Worm (Caenorhabditis elegans) whole organism, L4 larva: ENCODE data around the gene T01D3.1.

Experiments
- F26F4.8 ChIP-seq: fragments of 200-800 bp; sonication (Bioruptor generic); conservative IDR thresholded peaks from 2 replicates; pipeline ENCODE4 v1.3.6; 2022; ENCODE audit warnings: missing genetic modification characterization, missing compliant biosample characterization
- F44E2.7 ChIP-seq: fragments of 200-800 bp; sonication (Bioruptor generic); IDR thresholded peaks from 2 replicates; pipeline ENCODE4 v2.1.2; 2022; ENCODE audit warnings: missing genetic modification characterization, missing compliant biosample characterization
- F49E8.2 ChIP-seq: sonication (generic microtip); optimal IDR thresholded peaks from 2 replicates; lab custom pipeline; 2016; ENCODE audit warnings: missing compliant biosample characterization, mild to moderate bottlenecking, missing genetic modification characterization, borderline replicate concordance
- T26A8.4 ChIP-seq: fragments of 200-800 bp; sonication (Bioruptor generic); IDR thresholded peaks from 2 replicates; pipeline ENCODE4 v1.3.6; 2022; ENCODE audit warnings: missing genetic modification characterization, missing compliant biosample characterization
- Y105C5A.15 ChIP-seq: fragments of 200-800 bp; sonication (Bioruptor generic); IDR thresholded peaks from 2 replicates; pipeline ENCODE4 v1.3.6; 2022; ENCODE audit warnings: missing genetic modification characterization, missing compliant biosample characterization
- Y48G9A.11 ChIP-seq: fragments of 200-800 bp; sonication (Bioruptor generic); IDR thresholded peaks from 2 replicates; pipeline ENCODE4 v1.3.6; 2022; ENCODE audit warnings: missing genetic modification reagents, missing genetic modification characterization, missing compliant biosample characterization
- aha-1 ChIP-seq: fragments of 150-350 bp; peaks from one replicate; lab custom pipeline; 2014; ENCODE audit warnings: missing biosample characterization, missing genetic modification characterization
- aly-2 ChIP-seq: sonication (generic microtip); optimal IDR thresholded peaks from 2 replicates; lab custom pipeline; 2018; ENCODE audit warnings: missing biosample characterization, missing genetic modification characterization
- attf-4 ChIP-seq: sonication (generic microtip); optimal IDR thresholded peaks from 3 replicates; lab custom pipeline; 2017; ENCODE audit warnings: missing biosample characterization, missing genetic modification characterization
- ceh-28 ChIP-seq: fragments of 150-350 bp; optimal IDR thresholded peaks from 2 replicates; lab custom pipeline; 2014; ENCODE audit warnings: missing biosample characterization, missing genetic modification reagents, missing genetic modification characterization
- ceh-44 ChIP-seq: fragments of 200-800 bp; sonication (Bioruptor generic); IDR thresholded peaks from 2 replicates; pipeline ENCODE4 v1.3.6; 2022; ENCODE audit warnings: missing genetic modification reagents, missing genetic modification characterization, missing compliant biosample characterization
- daf-12 ChIP-seq: fragments of 150-350 bp; optimal IDR thresholded peaks from 2 replicates; lab custom pipeline; 2014; ENCODE audit warnings: missing biosample characterization, missing genetic modification reagents, missing genetic modification characterization
- daf-16 ChIP-seq, 3 experiments: sonication (generic microtip); optimal IDR thresholded peaks; 2 replicates each; lab custom pipeline; 2016 to 2017; ENCODE audit warnings: missing genetic modification characterization in 3 of 3, missing genetic modification reagents in 3 of 3, mild to moderate bottlenecking in 2 of 3, missing compliant biosample characterization in 2 of 3, missing biosample characterization in 1 of 3, moderate library complexity in 1 of 3
- dmd-6 ChIP-seq: fragments of 200-800 bp; sonication (Bioruptor generic); IDR thresholded peaks from 2 replicates; pipeline ENCODE4 v1.3.6; 2022; ENCODE audit warnings: missing genetic modification reagents, missing genetic modification characterization, missing compliant biosample characterization
- dpl-1 ChIP-seq: fragments of 150-350 bp; optimal IDR thresholded peaks from 2 replicates; lab custom pipeline; 2014; ENCODE audit warnings: missing biosample characterization, missing genetic modification reagents, missing genetic modification characterization
- duxl-1 ChIP-seq: sonication (generic microtip); optimal IDR thresholded peaks from 2 replicates; lab custom pipeline; 2016; ENCODE audit warnings: mild to moderate bottlenecking, missing genetic modification characterization, moderate library complexity, missing compliant biosample characterization; ENCODE audit not compliant: poor library complexity
- dve-1 ChIP-seq: sonication (generic microtip); optimal IDR thresholded peaks from 2 replicates; lab custom pipeline; 2017; ENCODE audit warnings: antibody characterized with exemption, mild to moderate bottlenecking, missing genetic modification characterization, missing compliant biosample characterization; ENCODE audit not compliant: insufficient read depth
- gei-8 ChIP-seq: fragments of 200-800 bp; sonication (Bioruptor generic); optimal IDR thresholded peaks from 2 replicates; lab custom pipeline; 2018; ENCODE audit warnings: mild to moderate bottlenecking, missing genetic modification characterization, missing compliant biosample characterization
- hlh-11 ChIP-seq: fragments of 200-800 bp; sonication (Bioruptor generic); optimal IDR thresholded peaks from 2 replicates; lab custom pipeline; 2018; ENCODE audit warnings: mild to moderate bottlenecking, missing genetic modification characterization, missing compliant biosample characterization
- hlh-30 ChIP-seq: sonication (generic microtip); optimal IDR thresholded peaks from 2 replicates; lab custom pipeline; 2017; ENCODE audit warnings: antibody characterized with exemption, mild to moderate bottlenecking, missing genetic modification characterization, missing compliant biosample characterization; ENCODE audit not compliant: insufficient read depth
- lin-13 ChIP-seq: fragments of 150-350 bp; optimal IDR thresholded peaks from 2 replicates; lab custom pipeline; 2014; ENCODE audit warnings: missing biosample characterization, missing genetic modification reagents, missing genetic modification characterization
- lin-15B ChIP-seq: fragments of 150-350 bp; sonication (generic microtip); optimal IDR thresholded peaks from 3 replicates; lab custom pipeline; 2014; ENCODE audit warnings: missing biosample characterization, missing genetic modification characterization
- madf-5 ChIP-seq, 2 experiments: fragments of 200-800 bp; sonication (Bioruptor generic); IDR thresholded peaks; 2 replicates each; pipeline ENCODE4 v1.3.6; 2022; ENCODE audit warnings: missing compliant biosample characterization in 2 of 2, missing genetic modification characterization in 2 of 2
- mep-1 ChIP-seq: fragments of 150-350 bp; sonication (generic microtip); optimal IDR thresholded peaks from 3 replicates; lab custom pipeline; 2014; ENCODE audit warnings: missing biosample characterization, missing genetic modification characterization
- mxl-2 ChIP-seq: fragments of 200-800 bp; sonication (Bioruptor generic); conservative IDR thresholded peaks from 2 replicates; pipeline ENCODE4 v1.3.6; 2022; ENCODE audit warnings: missing genetic modification reagents, missing genetic modification characterization, missing compliant biosample characterization
- mxl-3 ChIP-seq: fragments of 200-800 bp; sonication (Bioruptor generic); optimal IDR thresholded peaks from 2 replicates; lab custom pipeline; 2018; ENCODE audit warnings: mild to moderate bottlenecking, missing genetic modification characterization, missing compliant biosample characterization
- nhr-10 ChIP-seq: fragments of 150-350 bp; optimal IDR thresholded peaks from 2 replicates; lab custom pipeline; 2014; ENCODE audit warnings: missing biosample characterization, missing genetic modification characterization
- nhr-102 ChIP-seq: sonication (generic microtip); optimal IDR thresholded peaks from 2 replicates; lab custom pipeline; 2016; ENCODE audit warnings: mild to moderate bottlenecking, missing genetic modification characterization, moderate library complexity, missing compliant biosample characterization
- nhr-111 ChIP-seq: fragments of 200-800 bp; sonication (Bioruptor generic); optimal IDR thresholded peaks from 2 replicates; lab custom pipeline; 2018; ENCODE audit warnings: mild to moderate bottlenecking, missing genetic modification characterization, missing compliant biosample characterization
- nhr-28 ChIP-seq: fragments of 150-350 bp; optimal IDR thresholded peaks from 2 replicates; lab custom pipeline; 2014; ENCODE audit warnings: missing biosample characterization, missing genetic modification characterization
- nhr-48 ChIP-seq: sonication (generic microtip); optimal IDR thresholded peaks from 2 replicates; lab custom pipeline; 2016; ENCODE audit warnings: mild to moderate bottlenecking, missing genetic modification characterization, missing compliant biosample characterization
- nhr-6 ChIP-seq: fragments of 150-350 bp; optimal IDR thresholded peaks from 2 replicates; lab custom pipeline; 2014; ENCODE audit warnings: missing biosample characterization, missing genetic modification characterization
- nhr-77 ChIP-seq: fragments of 150-350 bp; optimal IDR thresholded peaks from 2 replicates; lab custom pipeline; 2014; ENCODE audit warnings: missing biosample characterization, missing genetic modification characterization
- php-3 ChIP-seq: fragments of 200-800 bp; sonication (Bioruptor generic); IDR thresholded peaks from 2 replicates; pipeline ENCODE4 v1.3.6; 2022; ENCODE audit warnings: missing genetic modification reagents, missing genetic modification characterization, missing compliant biosample characterization
- pqm-1 ChIP-seq: sonication (generic microtip); optimal IDR thresholded peaks from 2 replicates; lab custom pipeline; 2017; ENCODE audit warnings: missing biosample characterization, missing genetic modification characterization
- set-16 ChIP-seq: fragments of 200-800 bp; sonication (Bioruptor generic); IDR thresholded peaks from 2 replicates; pipeline ENCODE4 v1.3.6; 2022; ENCODE audit warnings: missing genetic modification reagents, missing genetic modification characterization, missing compliant biosample characterization
- skn-1 ChIP-seq: fragments of 150-350 bp; optimal IDR thresholded peaks from 2 replicates; lab custom pipeline; 2014; ENCODE audit warnings: missing biosample characterization, missing genetic modification characterization
- spr-3 ChIP-seq: fragments of 200-800 bp; sonication (Bioruptor generic); optimal IDR thresholded peaks from 2 replicates; lab custom pipeline; 2018; ENCODE audit warnings: mild to moderate bottlenecking, missing genetic modification characterization, missing compliant biosample characterization
- unc-130 ChIP-seq: sonication (generic microtip); optimal IDR thresholded peaks from 2 replicates; lab custom pipeline; 2016; ENCODE audit warnings: missing genetic modification reagents, missing genetic modification characterization, missing compliant biosample characterization
- unc-62 ChIP-seq, 3 experiments: fragments of 150-350 bp in 1 of 3; sonication (generic microtip); optimal IDR thresholded peaks in 2 of 3; peaks in 1 of 3; 1 replicate in 1 of 3; 2 replicates in 2 of 3; lab custom pipeline; 2014 to 2017; ENCODE audit warnings: missing biosample characterization in 3 of 3, missing genetic modification characterization in 3 of 3, missing genetic modification reagents in 3 of 3, missing genotype in 1 of 3
- zag-1 ChIP-seq: fragments of 150-350 bp; optimal IDR thresholded peaks from 2 replicates; lab custom pipeline; 2014; ENCODE audit warnings: missing biosample characterization, missing genetic modification characterization
- zfp-2 ChIP-seq: sonication (generic microtip); optimal IDR thresholded peaks from 2 replicates; lab custom pipeline; 2016; ENCODE audit warnings: mild to moderate bottlenecking, missing genetic modification characterization, missing compliant biosample characterization
- zfp-3 ChIP-seq: fragments of 200-800 bp; sonication (Bioruptor generic); conservative IDR thresholded peaks from 2 replicates; pipeline ENCODE4 v1.3.6; 2022; ENCODE audit warnings: missing genetic modification reagents, missing genetic modification characterization, missing compliant biosample characterization
- zip-11 ChIP-seq: fragments of 200-800 bp; sonication (Bioruptor generic); IDR thresholded peaks from 2 replicates; pipeline ENCODE4 v1.3.6; 2022; ENCODE audit warnings: missing genetic modification characterization, missing compliant biosample characterization
- zip-2 ChIP-seq: fragments of 150-350 bp; optimal IDR thresholded peaks from 2 replicates; lab custom pipeline; 2014; ENCODE audit warnings: missing biosample characterization, missing genetic modification characterization
- ztf-11 ChIP-seq: fragments of 150-350 bp; optimal IDR thresholded peaks from 2 replicates; lab custom pipeline; 2014; ENCODE audit warnings: missing biosample characterization, missing genetic modification characterization

Gene T01D3.1

ce11 chrV:13738374-13738773 is 48.7 kb downstream of the T01D3.1 start, which contains the start of gene irg-5:
Gene irg-5, minus strand, starts transcription at chrV:13738474.
- no peak for TF ChIP-seq ceh-44 (GFP tag; lab: Robert Waterston, UW)
- peak in 1 of 2 experiments; percentile 50 for TF ChIP-seq unc-62 (GFP tag; optimal IDR thresholded peaks at IDR 0.05 in 1 of 2; lab: Kevin White, UChicago)
- no peak for TF ChIP-seq unc-62 (tag; optimal IDR thresholded peaks at IDR 0.05; lab: Kevin White, UChicago)

ce11 chrV:13739901-13740300 is 50.2 kb downstream of the T01D3.1 start:
- TF ChIP-seq hlh-11 (tag; lab: Kevin White, UChicago): peak; percentile 30
- TF ChIP-seq nhr-102 (tag; lab: Kevin White, UChicago): peak; percentile 0
- no peak for TF ChIP-seq zip-2 (tag; lab: Kevin White, UChicago)
- TF ChIP-seq pqm-1 (tag; lab: Kevin White, UChicago): peak; percentile 72
- no peak for TF ChIP-seq mxl-2
- peak; percentile 81 for TF ChIP-seq dve-1
- TF ChIP-seq nhr-28: peak; percentile 94
- peak; percentile 38; the same call in 1 of the 2 replicates for TF ChIP-seq dmd-6 (GFP tag; lab: Robert Waterston, UW)
- no peak for TF ChIP-seq daf-16 (GFP tag; optimal IDR thresholded peaks at IDR 0.05; lab: Kevin White, UChicago)
- TF ChIP-seq daf-16 (tag; optimal IDR thresholded peaks at IDR 0.05; lab: Kevin White, UChicago): peak; percentile 67
- no peak for TF ChIP-seq ceh-28 (tag; lab: Kevin White, UChicago)

- TF ChIP-seq set-16 (GFP tag; lab: Robert Waterston, UW) (no peak), zfp-2 (no peak), F44E2.7 (no peak), aly-2 (tag; lab: Kevin White, UChicago) (no peak), hlh-11 (tag; lab: Kevin White, UChicago) (peak; percentile 59), nhr-102 (tag; lab: Kevin White, UChicago) (peak; percentile 24), ztf-11 (tag; lab: Kevin White, UChicago) (no peak), lin-13 (GFP tag; lab: Kevin White, UChicago) (no peak), nhr-77 (tag; lab: Kevin White, UChicago) (peak; percentile 35), nhr-6 (tag; lab: Kevin White, UChicago) (peak; percentile 45), hlh-30 (no peak), dpl-1 (GFP tag; lab: Kevin White, UChicago) (no peak), zip-11 (GFP tag; lab: Robert Waterston, UW) (no peak), F26F4.8 (GFP tag; lab: Robert Waterston, UW) (no peak), dve-1 (peak; percentile 87), T26A8.4 (no peak), zag-1 (tag; lab: Kevin White, UChicago) (no peak), ceh-44 (GFP tag; lab: Robert Waterston, UW) (no peak), unc-130 (GFP tag; lab: Kevin White, UChicago) (no peak), duxl-1 (tag; lab: Kevin White, UChicago) (no peak), aha-1 (tag; lab: Kevin White, UChicago) (peak; percentile 85), lin-15B (no peak), attf-4 (tag; lab: Kevin White, UChicago) (no peak), gei-8 (GFP tag; lab: Kevin White, UChicago) (no peak), madf-5 (GFP tag; IDR thresholded peaks at IDR 0.05; lab: Robert Waterston, UW) (no peak), spr-3 (GFP tag; lab: Kevin White, UChicago) (no peak), nhr-10 (no peak), nhr-111 (GFP tag; lab: Kevin White, UChicago) (no peak), nhr-28 (peak; percentile 83), dmd-6 (GFP tag; lab: Robert Waterston, UW) (peak; percentile 81), skn-1 (tag; lab: Kevin White, UChicago) (no peak), zfp-3 (no peak), mep-1 (tag; lab: Kevin White, UChicago) (peak; percentile 23), Y105C5A.15 (GFP tag; lab: Robert Waterston, UW) (no peak), pqm-1 (tag; lab: Kevin White, UChicago) (peak; percentile 98), Y48G9A.11 (GFP tag; lab: Robert Waterston, UW) (no peak), F49E8.2 (tag; lab: Kevin White, UChicago) (no peak), zip-2 (tag; lab: Kevin White, UChicago) (peak; percentile 16), mxl-3 (no peak), daf-12 (no peak), php-3 (GFP tag; lab: Robert Waterston, UW) (peak; percentile 78), nhr-48 (tag; lab: Kevin White, UChicago) (peak; percentile 33)
These were observed 55.2 kb downstream of the T01D3.1 start, which contains the start of gene F35E12.9 for ce11 chrV:13744901-13745300. Gene F35E12.9, minus strand, starts transcription at chrV:13745127.
